Worm (Caenorhabditis elegans) whole organism, L2 larva: ENCODE data around the gene C18E9.7.

ENCODE experiments used
- mbf-1 ChIP-seq: sonication (generic microtip); optimal IDR thresholded peaks from 2 replicates; lab custom pipeline; 2017; ENCODE audit warnings: missing biosample characterization, missing genetic modification characterization
- nhr-10 ChIP-seq: sonication (generic microtip); optimal IDR thresholded peaks from 2 replicates; lab custom pipeline; 2017; ENCODE audit warnings: missing biosample characterization, missing genetic modification characterization
- nhr-6 ChIP-seq: fragments of 150-350 bp; optimal IDR thresholded peaks from 2 replicates; lab custom pipeline; 2014; ENCODE audit warnings: missing biosample characterization, missing genetic modification characterization
- sma-3 ChIP-seq: sonication (generic microtip); optimal IDR thresholded peaks from 2 replicates; lab custom pipeline; 2016; ENCODE audit warnings: missing genetic modification reagents, missing genetic modification characterization, missing compliant biosample characterization
- ztf-11 ChIP-seq: sonication (generic microtip); optimal IDR thresholded peaks from 2 replicates; lab custom pipeline; 2017; ENCODE audit warnings: missing biosample characterization, missing genetic modification characterization

- no peak for TF ChIP-seq nhr-6 (tag; lab: Kevin White, UChicago)
- no peak for TF ChIP-seq mbf-1 (tag; lab: Kevin White, UChicago)
- TF ChIP-seq sma-3 (GFP tag; lab: Kevin White, UChicago) = no peak
- no peak for TF ChIP-seq nhr-10
- TF ChIP-seq ztf-11 (tag; lab: Kevin White, UChicago) = no peak
Measured at ce11 chrII:8960414-8960813, 22.2 kb downstream of the C18E9.7 start, which contains the start of gene cal-2.
